Worm (Caenorhabditis elegans) whole organism, midembryonic: ENCODE measurements around the gene VF13D12L.3.

Source experiments
- T22C8.4 ChIP-seq: fragments of 200-800 bp; sonication (Bioruptor generic); IDR thresholded peaks from 2 replicates; pipeline ENCODE4 v1.3.6; 2022; ENCODE audit warnings: missing genetic modification characterization, missing compliant biosample characterization
- cog-1 ChIP-seq: sonication (generic microtip); optimal IDR thresholded peaks from 2 replicates; lab custom pipeline; 2016; ENCODE audit warnings: missing genetic modification characterization, missing compliant biosample characterization
- flt-1 ChIP-seq: fragments of 200-800 bp; sonication (Bioruptor generic); IDR thresholded peaks from 2 replicates; pipeline ENCODE4 v1.3.6; 2022; ENCODE audit warnings: missing genetic modification characterization, missing compliant biosample characterization
- klf-2 ChIP-seq: fragments of 200-800 bp; sonication (Bioruptor generic); conservative IDR thresholded peaks from 2 replicates; pipeline ENCODE4 v1.3.6; 2022; ENCODE audit warnings: missing genetic modification reagents, missing genetic modification characterization, missing compliant biosample characterization
- med-1 ChIP-seq: sonication (generic microtip); optimal IDR thresholded peaks from 2 replicates; lab custom pipeline; 2017; ENCODE audit warnings: missing genetic modification characterization, mild to moderate bottlenecking, missing compliant biosample characterization, antibody characterized with exemption, missing genetic modification reagents; ENCODE audit not compliant: insufficient read depth
- ref-1 ChIP-seq: fragments of 200-800 bp; sonication (Bioruptor generic); conservative IDR thresholded peaks from 2 replicates; pipeline ENCODE4 v1.3.6; 2022; ENCODE audit warnings: missing genetic modification reagents, missing genetic modification characterization, missing compliant biosample characterization
- tab-1 ChIP-seq: fragments of 200-800 bp; sonication (Bioruptor generic); IDR thresholded peaks from 2 replicates; pipeline ENCODE4 v1.3.6; 2022; ENCODE audit warnings: missing genetic modification characterization, missing compliant biosample characterization
- ztf-23 ChIP-seq: fragments of 200-800 bp; sonication (Bioruptor generic); IDR thresholded peaks from 2 replicates; pipeline ENCODE4 v1.3.6; 2022; ENCODE audit warnings: missing genetic modification reagents, missing genetic modification characterization, missing compliant biosample characterization
- ztf-29 ChIP-seq: fragments of 200-800 bp; sonication (Bioruptor generic); IDR thresholded peaks from 2 replicates; pipeline ENCODE4 v1.3.6; 2022; ENCODE audit warnings: missing genetic modification reagents, missing genetic modification characterization, missing compliant biosample characterization

The VF13D12L.3 gene

DNA sequence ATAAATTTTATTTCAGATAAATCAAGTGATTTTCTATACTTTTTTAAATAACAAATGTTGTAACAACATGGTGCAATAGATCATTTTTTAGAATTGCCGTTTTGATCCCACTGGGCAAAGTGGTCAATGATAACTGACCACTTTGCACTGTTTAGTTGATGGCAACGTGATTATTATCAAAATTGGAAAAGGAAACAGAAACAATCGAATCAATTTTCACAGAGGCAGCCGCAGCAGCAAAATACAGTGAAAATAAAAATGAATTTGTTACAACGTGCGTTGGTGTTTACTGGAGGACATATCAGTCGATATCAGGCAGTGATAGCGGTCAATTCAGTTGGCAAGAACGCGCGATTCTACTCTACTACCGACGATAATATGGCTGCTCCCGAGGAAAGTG lies at the start of gene VF13D12L.3:
TSS of gene VF13D12L.3 (plus strand) at position 223 of the 400 bp plus-strand sequence.
- no peak for TF ChIP-seq ztf-29
- TF ChIP-seq flt-1 (GFP tag; lab: Robert Waterston, UW), result no peak
- TF ChIP-seq ref-1 (GFP tag; lab: Robert Waterston, UW), result no peak
- TF ChIP-seq T22C8.4 (GFP tag; lab: Robert Waterston, UW), result no peak
- no peak for TF ChIP-seq ztf-23
- TF ChIP-seq tab-1, result no peak
- no peak for TF ChIP-seq med-1 (GFP tag; lab: Kevin White, UChicago)
- no peak for TF ChIP-seq cog-1 (tag; lab: Kevin White, UChicago)
- no peak for TF ChIP-seq klf-2 (GFP tag; lab: Robert Waterston, UW)

DNA sequence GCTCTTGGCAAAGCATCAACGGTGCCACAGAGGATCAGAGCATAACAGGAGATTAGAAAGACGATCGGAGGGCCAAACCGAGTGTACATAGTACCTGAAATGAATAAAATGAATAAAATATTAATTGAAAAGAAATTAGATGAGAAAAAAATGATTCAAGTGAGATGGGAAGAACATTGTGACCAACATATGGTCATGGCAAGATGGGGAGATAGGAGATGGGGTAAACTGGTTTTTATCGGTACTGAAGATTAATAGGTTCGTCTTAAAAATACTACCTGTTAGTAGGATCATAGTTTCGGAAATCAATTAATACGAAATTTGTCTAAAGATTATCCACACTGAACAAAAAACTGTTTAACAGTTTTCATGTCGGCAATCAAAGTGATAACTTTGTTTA lies 48.7 kb upstream of the VF13D12L.3 start, which contains the start of gene nep-1:
TSS of gene nep-1 (minus strand) at position 101 of the 400 bp plus-strand sequence.
- TF ChIP-seq cog-1 (tag; lab: Kevin White, UChicago) (no peak), ztf-29 (no peak), klf-2 (GFP tag; lab: Robert Waterston, UW) (no peak), ref-1 (GFP tag; lab: Robert Waterston, UW) (no peak), tab-1 (no peak), flt-1 (GFP tag; lab: Robert Waterston, UW) (no peak), T22C8.4 (GFP tag; lab: Robert Waterston, UW) (no peak), med-1 (GFP tag; lab: Kevin White, UChicago) (no peak), ztf-23 (no peak)

- no peak for TF ChIP-seq med-1 (GFP tag; lab: Kevin White, UChicago)
- TF ChIP-seq cog-1 (tag; lab: Kevin White, UChicago), result no peak
- TF ChIP-seq ztf-23, result no peak
- TF ChIP-seq tab-1, result no peak
- no peak for TF ChIP-seq ref-1 (GFP tag; lab: Robert Waterston, UW)
- no peak for TF ChIP-seq klf-2 (GFP tag; lab: Robert Waterston, UW)
- TF ChIP-seq ztf-29, result no peak
- TF ChIP-seq T22C8.4 (GFP tag; lab: Robert Waterston, UW), result no peak
- no peak for TF ChIP-seq flt-1 (GFP tag; lab: Robert Waterston, UW)
These were observed 47.0 kb upstream of the VF13D12L.3 start for ce11 chrII:11658854-11659253.

ce11 chrII:11675877-11676473 lies 29.8 kb upstream of the VF13D12L.3 start, which contains the start of the genes trr-1 and C47D12.2:
Gene trr-1 (minus strand): TSS chrII:11675927.
Gene C47D12.2 (plus strand): TSS chrII:11676306.
- TF ChIP-seq med-1 (GFP tag; lab: Kevin White, UChicago) (peak; percentile 27), ref-1 (GFP tag; lab: Robert Waterston, UW) (no peak)

ce11 chrII:11680220-11680619 lies 25.6 kb upstream of the VF13D12L.3 start:
- TF ChIP-seq ztf-29 (no peak), cog-1 (tag; lab: Kevin White, UChicago) (no peak), T22C8.4 (GFP tag; lab: Robert Waterston, UW) (no peak), flt-1 (GFP tag; lab: Robert Waterston, UW) (no peak), ztf-23 (no peak), tab-1 (no peak), ref-1 (GFP tag; lab: Robert Waterston, UW) (no peak), med-1 (GFP tag; lab: Kevin White, UChicago) (no peak), klf-2 (GFP tag; lab: Robert Waterston, UW) (no peak)

ce11 chrII:11681136-11681824 lies 24.5 kb upstream of the VF13D12L.3 start, which contains the start of the genes sfxn-1.4 and C47D12.4:
Gene sfxn-1.4 (minus strand): TSS chrII:11681236.
Gene C47D12.4 (plus strand): TSS chrII:11681774.
- TF ChIP-seq klf-2 (GFP tag; lab: Robert Waterston, UW) (no peak), T22C8.4 (GFP tag; lab: Robert Waterston, UW) (0 out of 2 replicates have a peak, but pooled peaks have one; percentile 18)

- no peak for TF ChIP-seq ref-1 (GFP tag; lab: Robert Waterston, UW)
- no peak for TF ChIP-seq med-1 (GFP tag; lab: Kevin White, UChicago)
- TF ChIP-seq flt-1 (GFP tag; lab: Robert Waterston, UW), result no peak
- TF ChIP-seq T22C8.4 (GFP tag; lab: Robert Waterston, UW), result no peak
- no peak for TF ChIP-seq tab-1
- no peak for TF ChIP-seq cog-1 (tag; lab: Kevin White, UChicago)
These were observed 20.6 kb upstream of the VF13D12L.3 start, which contains the start of gene C47D12.5 for ce11 chrII:11685177-11685576. Gene C47D12.5 (minus strand): TSS chrII:11685277.

DNA sequence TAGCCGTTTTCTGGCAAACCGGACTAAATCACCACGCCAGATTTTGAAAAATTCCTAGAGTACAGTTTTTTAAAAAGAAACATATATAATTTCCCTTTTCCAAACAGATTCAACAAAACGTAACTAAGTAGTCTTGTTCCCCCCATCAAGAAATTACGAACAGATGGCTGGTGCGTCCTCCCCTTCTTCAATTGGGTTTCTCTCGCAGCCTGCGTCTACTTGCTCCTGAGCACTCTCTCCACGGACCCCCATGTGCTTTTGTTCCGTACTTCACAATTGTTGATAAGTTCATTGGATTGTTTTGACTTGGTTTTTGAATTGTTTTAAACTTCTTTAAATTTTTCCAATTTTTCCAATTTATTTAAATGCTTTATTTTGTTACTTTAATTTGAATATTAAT lies 17.8 kb upstream of the VF13D12L.3 start:
- TF ChIP-seq ztf-29 (no peak), cog-1 (tag; lab: Kevin White, UChicago) (no peak), ztf-23 (no peak), T22C8.4 (GFP tag; lab: Robert Waterston, UW) (no peak), klf-2 (GFP tag; lab: Robert Waterston, UW) (no peak), tab-1 (no peak), flt-1 (GFP tag; lab: Robert Waterston, UW) (no peak), ref-1 (GFP tag; lab: Robert Waterston, UW) (no peak), med-1 (GFP tag; lab: Kevin White, UChicago) (no peak)

ce11 chrII:11688643-11689042 lies 17.2 kb upstream of the VF13D12L.3 start, which contains the start of gene kel-1:
Gene kel-1 (plus strand): TSS chrII:11688943.
- TF ChIP-seq flt-1 (GFP tag; lab: Robert Waterston, UW) (no peak), ztf-29 (no peak), T22C8.4 (GFP tag; lab: Robert Waterston, UW) (no peak), klf-2 (GFP tag; lab: Robert Waterston, UW) (no peak), ref-1 (GFP tag; lab: Robert Waterston, UW) (no peak), tab-1 (no peak), ztf-23 (no peak), cog-1 (tag; lab: Kevin White, UChicago) (no peak), med-1 (GFP tag; lab: Kevin White, UChicago) (no peak)
